Worm (Caenorhabditis elegans) whole organism, L1 larva: Measurements from ENCODE around the gene F31E8.5.

Experiments
- C34B4.2 ChIP-seq: sonication (generic microtip); optimal IDR thresholded peaks from 2 replicates; lab custom pipeline; 2017; ENCODE audit warnings: mild to moderate bottlenecking, missing genetic modification characterization, missing compliant biosample characterization
- aha-1 ChIP-seq: fragments of 150-350 bp; optimal IDR thresholded peaks from 2 replicates; lab custom pipeline; 2014; ENCODE audit warnings: missing biosample characterization, missing genetic modification characterization
- aly-2 ChIP-seq: fragments of 150-350 bp; optimal IDR thresholded peaks from 2 replicates; lab custom pipeline; 2014; ENCODE audit warnings: missing biosample characterization, missing genetic modification characterization
- ama-1 ChIP-seq: fragments of 150-350 bp; optimal IDR thresholded peaks from 2 replicates; lab custom pipeline; 2014
- blmp-1 ChIP-seq: fragments of 150-350 bp; optimal IDR thresholded peaks from 2 replicates; lab custom pipeline; 2014; ENCODE audit warnings: missing biosample characterization, missing genetic modification characterization
- ces-1 ChIP-seq: fragments of 150-350 bp; optimal IDR thresholded peaks from 2 replicates; lab custom pipeline; 2014; ENCODE audit warnings: missing biosample characterization, missing genetic modification reagents, missing genetic modification characterization
- dsc-1 ChIP-seq: sonication (generic microtip); optimal IDR thresholded peaks from 2 replicates; lab custom pipeline; 2016; ENCODE audit warnings: mild to moderate bottlenecking, missing genetic modification characterization, missing compliant biosample characterization
- efl-3 ChIP-seq: fragments of 200-800 bp; sonication (Bioruptor generic); optimal IDR thresholded peaks from 2 replicates; lab custom pipeline; 2018; ENCODE audit warnings: mild to moderate bottlenecking, missing genetic modification characterization, missing compliant biosample characterization
- egl-13 ChIP-seq: sonication (generic microtip); optimal IDR thresholded peaks from 2 replicates; lab custom pipeline; 2016; ENCODE audit warnings: missing genotype, missing genetic modification reagents, missing genetic modification characterization, missing compliant biosample characterization
- egl-27 ChIP-seq, 2 experiments: fragments of 150-350 bp in 1 of 2; sonication (generic microtip); optimal IDR thresholded peaks; 3 replicates each; lab custom pipeline; 2017 to 2018; ENCODE audit warnings: missing biosample characterization in 2 of 2, missing genetic modification characterization in 2 of 2, missing genetic modification reagents in 2 of 2
- fkh-4 ChIP-seq: sonication (generic microtip); optimal IDR thresholded peaks from 2 replicates; lab custom pipeline; 2016; ENCODE audit warnings: missing compliant biosample characterization, missing genetic modification characterization, borderline replicate concordance
- fkh-8 ChIP-seq: sonication (generic microtip); optimal IDR thresholded peaks from 2 replicates; lab custom pipeline; 2016; ENCODE audit warnings: mild to moderate bottlenecking, missing genetic modification characterization, missing compliant biosample characterization
- fos-1 ChIP-seq: fragments of 150-350 bp; optimal IDR thresholded peaks from 2 replicates; lab custom pipeline; 2014; ENCODE audit warnings: missing biosample characterization, missing genetic modification characterization
- irx-1 ChIP-seq: sonication (generic microtip); optimal IDR thresholded peaks from 2 replicates; lab custom pipeline; 2016; ENCODE audit warnings: missing genetic modification characterization, missing compliant biosample characterization
- isw-1 ChIP-seq: fragments of 200-800 bp; sonication (Bioruptor generic); IDR thresholded peaks from 2 replicates; pipeline ENCODE4 v1.3.6; 2022; ENCODE audit warnings: missing genetic modification characterization, missing compliant biosample characterization
- jun-1 ChIP-seq: fragments of 150-350 bp; optimal IDR thresholded peaks from 2 replicates; lab custom pipeline; 2014; ENCODE audit warnings: missing biosample characterization, missing genetic modification reagents, missing genetic modification characterization
- lin-14 ChIP-seq: fragments of 200-800 bp; sonication (Bioruptor generic); optimal IDR thresholded peaks from 2 replicates; lab custom pipeline; 2018; ENCODE audit warnings: mild to moderate bottlenecking, missing genetic modification characterization, moderate library complexity, missing compliant biosample characterization
- lin-15B ChIP-seq: fragments of 150-350 bp; sonication (generic microtip); optimal IDR thresholded peaks from 3 replicates; lab custom pipeline; 2014; ENCODE audit warnings: missing biosample characterization, missing genetic modification characterization
- lir-3 ChIP-seq: sonication (generic microtip); optimal IDR thresholded peaks from 2 replicates; lab custom pipeline; 2016; ENCODE audit warnings: mild to moderate bottlenecking, missing genetic modification characterization, moderate library complexity, missing compliant biosample characterization; ENCODE audit not compliant: poor library complexity
- lsy-2 ChIP-seq, 2 experiments: fragments of 150-350 bp; optimal IDR thresholded peaks; 2 replicates each; lab custom pipeline; 2014; ENCODE audit warnings: missing biosample characterization in 2 of 2, missing genetic modification characterization in 2 of 2
- mab-9 ChIP-seq: fragments of 200-800 bp; sonication (Bioruptor generic); IDR thresholded peaks from 2 replicates; pipeline ENCODE4 v1.3.6; 2022; ENCODE audit warnings: missing genetic modification reagents, missing genetic modification characterization, missing compliant biosample characterization
- mdl-1 ChIP-seq, 2 experiments: fragments of 150-350 bp; optimal IDR thresholded peaks; 2 replicates each; lab custom pipeline; 2014 to 2017; ENCODE audit warnings: missing biosample characterization in 2 of 2, missing genetic modification characterization in 2 of 2, inconsistent platforms in 1 of 2
- mep-1 ChIP-seq: fragments of 150-350 bp; optimal IDR thresholded peaks from 2 replicates; lab custom pipeline; 2014; ENCODE audit warnings: missing biosample characterization, missing genetic modification characterization
- nhr-19 ChIP-seq: fragments of 200-800 bp; sonication (Bioruptor generic); conservative IDR thresholded peaks from 2 replicates; pipeline ENCODE4 v1.3.6; 2022; ENCODE audit warnings: missing genetic modification characterization, missing compliant biosample characterization
- nhr-20 ChIP-seq: sonication (generic microtip); optimal IDR thresholded peaks from 2 replicates; lab custom pipeline; 2016; ENCODE audit warnings: mild to moderate bottlenecking, missing genetic modification characterization, missing compliant biosample characterization
- nhr-237 ChIP-seq: fragments of 150-350 bp; optimal IDR thresholded peaks from 2 replicates; lab custom pipeline; 2014; ENCODE audit warnings: missing biosample characterization, missing genetic modification characterization
- nhr-28 ChIP-seq: fragments of 150-350 bp; optimal IDR thresholded peaks from 2 replicates; lab custom pipeline; 2014; ENCODE audit warnings: missing biosample characterization, missing genetic modification characterization
- nhr-71 ChIP-seq: sonication (generic microtip); optimal IDR thresholded peaks from 2 replicates; lab custom pipeline; 2016; ENCODE audit warnings: mild to moderate bottlenecking, missing genetic modification characterization, moderate library complexity, missing compliant biosample characterization
- nhr-76 ChIP-seq: sonication (generic microtip); optimal IDR thresholded peaks from 2 replicates; lab custom pipeline; 2017; ENCODE audit warnings: missing biosample characterization, missing genetic modification characterization
- nhr-77 ChIP-seq: fragments of 150-350 bp; optimal IDR thresholded peaks from 2 replicates; lab custom pipeline; 2014; ENCODE audit warnings: missing biosample characterization, missing genetic modification characterization
- nhr-84 ChIP-seq: sonication (generic microtip); optimal IDR thresholded peaks from 2 replicates; lab custom pipeline; 2017; ENCODE audit warnings: missing biosample characterization, missing genetic modification characterization
- nhr-85 ChIP-seq: sonication (generic microtip); peaks from one replicate; lab custom pipeline; 2016; ENCODE audit warnings: missing genetic modification characterization, inconsistent platforms, missing compliant biosample characterization
- pag-3 ChIP-seq: sonication (generic microtip); optimal IDR thresholded peaks from 2 replicates; lab custom pipeline; 2017; ENCODE audit warnings: missing genetic modification characterization, mild to moderate bottlenecking, missing compliant biosample characterization, antibody characterized with exemption, borderline replicate concordance; ENCODE audit not compliant: insufficient read depth
- pax-3 ChIP-seq: fragments of 200-800 bp; sonication (Bioruptor generic); optimal IDR thresholded peaks from 2 replicates; lab custom pipeline; 2018; ENCODE audit warnings: mild to moderate bottlenecking, missing genetic modification characterization, moderate library complexity, missing compliant biosample characterization
- pqm-1 ChIP-seq: sonication (generic microtip); optimal IDR thresholded peaks from 3 replicates; lab custom pipeline; 2017; ENCODE audit warnings: missing biosample characterization, missing genetic modification characterization
- rnt-1 ChIP-seq: sonication (generic microtip); optimal IDR thresholded peaks from 2 replicates; lab custom pipeline; 2016; ENCODE audit warnings: mild to moderate bottlenecking, missing genetic modification characterization, moderate library complexity, missing compliant biosample characterization
- skn-1 ChIP-seq: fragments of 150-350 bp; optimal IDR thresholded peaks from 2 replicates; lab custom pipeline; 2014; ENCODE audit warnings: missing biosample characterization, missing genetic modification characterization
- snu-23 ChIP-seq: sonication (generic microtip); optimal IDR thresholded peaks from 2 replicates; lab custom pipeline; 2016; ENCODE audit warnings: missing genetic modification characterization, missing compliant biosample characterization
- sox-4 ChIP-seq: sonication (generic microtip); optimal IDR thresholded peaks from 2 replicates; lab custom pipeline; 2016; ENCODE audit warnings: missing genetic modification characterization, missing compliant biosample characterization
- sptf-1 ChIP-seq: fragments of 150-350 bp; optimal IDR thresholded peaks from 2 replicates; lab custom pipeline; 2014; ENCODE audit warnings: missing biosample characterization, missing genetic modification characterization
- sup-37 ChIP-seq: fragments of 200-800 bp; sonication (Bioruptor generic); optimal IDR thresholded peaks from 2 replicates; lab custom pipeline; 2018; ENCODE audit warnings: mild to moderate bottlenecking, missing genetic modification characterization, missing compliant biosample characterization
- swsn-7 ChIP-seq: sonication (generic microtip); optimal IDR thresholded peaks from 2 replicates; lab custom pipeline; 2016; ENCODE audit warnings: missing genetic modification characterization, missing compliant biosample characterization
- tbx-2 ChIP-seq: sonication (generic microtip); optimal IDR thresholded peaks from 2 replicates; lab custom pipeline; 2016; ENCODE audit warnings: missing genetic modification characterization, missing compliant biosample characterization
- tlp-1 ChIP-seq: fragments of 150-350 bp; optimal IDR thresholded peaks from 2 replicates; lab custom pipeline; 2014; ENCODE audit warnings: missing biosample characterization, missing genetic modification characterization
- unc-130 ChIP-seq: fragments of 150-350 bp; optimal IDR thresholded peaks from 2 replicates; lab custom pipeline; 2017; ENCODE audit warnings: missing biosample characterization, missing genetic modification characterization, inconsistent platforms
- unc-30 ChIP-seq: sonication (generic microtip); optimal IDR thresholded peaks from 2 replicates; lab custom pipeline; 2017; ENCODE audit warnings: missing biosample characterization, missing genetic modification characterization
- unc-98 ChIP-seq: fragments of 200-800 bp; sonication (Bioruptor generic); IDR thresholded peaks from 2 replicates; pipeline ENCODE4 v1.3.6; 2022; ENCODE audit warnings: missing genetic modification characterization, missing compliant biosample characterization
- zag-1 ChIP-seq: fragments of 150-350 bp; optimal IDR thresholded peaks from 2 replicates; lab custom pipeline; 2014; ENCODE audit warnings: missing biosample characterization, missing genetic modification characterization
- zip-4 ChIP-seq: fragments of 200-800 bp; sonication (Bioruptor generic); optimal IDR thresholded peaks from 2 replicates; lab custom pipeline; 2018; ENCODE audit warnings: mild to moderate bottlenecking, missing genetic modification characterization, moderate library complexity, missing compliant biosample characterization
- ztf-11 ChIP-seq, 2 experiments: sonication (generic microtip); optimal IDR thresholded peaks; 2 replicates each; lab custom pipeline; 2016 to 2017; ENCODE audit warnings: missing genetic modification characterization in 2 of 2, missing biosample characterization in 1 of 2, missing compliant biosample characterization in 1 of 2

The F31E8.5 gene

DNA sequence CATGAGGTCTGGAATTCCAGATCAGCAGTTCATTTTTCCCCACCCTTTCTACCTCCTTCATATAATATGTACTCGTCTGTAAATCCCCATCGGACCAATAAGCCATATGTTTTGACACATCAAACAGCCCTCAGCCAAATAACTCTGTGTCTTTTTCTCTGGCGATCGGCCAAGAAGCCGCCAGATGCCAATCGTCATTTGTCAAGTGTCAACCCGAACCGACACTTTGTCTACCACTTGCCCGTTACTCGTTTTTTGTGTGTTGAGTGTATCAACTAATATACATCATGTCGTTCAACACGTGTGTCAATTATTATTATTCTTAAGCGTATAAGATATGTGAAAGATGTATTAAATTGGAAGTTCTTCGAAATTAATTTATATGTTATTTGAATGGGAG is 16.2 kb upstream of the F31E8.5 start:
- no peak for TF ChIP-seq pax-3
- peak; percentile 89 for TF ChIP-seq lin-14 (GFP tag; lab: Kevin White, UChicago)
- no peak for TF ChIP-seq efl-3 (GFP tag; lab: Kevin White, UChicago)
- TF ChIP-seq zag-1 (tag; lab: Kevin White, UChicago) = no peak
- TF ChIP-seq egl-27 (tag; optimal IDR thresholded peaks at IDR 0.05; lab: Kevin White, UChicago) = peak in 1 of 2 experiments; percentile 60
- TF ChIP-seq nhr-20 = peak; percentile 23
- TF ChIP-seq swsn-7 (tag; lab: Kevin White, UChicago) = peak; percentile 22
- TF ChIP-seq irx-1 (tag; lab: Kevin White, UChicago) = peak; percentile 35
- TF ChIP-seq ama-1 = no peak
- peak; percentile 39; the same call in 1 of the 2 replicates for TF ChIP-seq nhr-19 (GFP tag; lab: Robert Waterston, UW)
- no peak for TF ChIP-seq unc-30 (tag; lab: Kevin White, UChicago)
- TF ChIP-seq mep-1 (tag; lab: Kevin White, UChicago) = peak; percentile 40
- no peak for TF ChIP-seq sptf-1 (tag; lab: Kevin White, UChicago)
- TF ChIP-seq nhr-28 (tag; lab: Kevin White, UChicago) = no peak
- no peak for TF ChIP-seq nhr-237 (tag; lab: Kevin White, UChicago)
- peak; percentile 47 for TF ChIP-seq snu-23 (GFP tag; lab: Kevin White, UChicago)
- TF ChIP-seq ztf-11 (tag; optimal IDR thresholded peaks at IDR 0.05; lab: Kevin White, UChicago) = peak in 1 of 2 experiments; percentile 13
- TF ChIP-seq tlp-1 = no peak
- peak; percentile 19 to 45 for TF ChIP-seq lsy-2 (tag; optimal IDR thresholded peaks at IDR 0.05; lab: Kevin White, UChicago)
- peak; percentile 58 for TF ChIP-seq nhr-71
- TF ChIP-seq pqm-1 (tag; lab: Kevin White, UChicago) = no peak
- TF ChIP-seq zip-4 (GFP tag; lab: Kevin White, UChicago) = no peak
- peak; percentile 23 for TF ChIP-seq fkh-4 (tag; lab: Kevin White, UChicago)
- TF ChIP-seq dsc-1 (tag; lab: Kevin White, UChicago) = peak; percentile 92
- peak; percentile 1 for TF ChIP-seq jun-1 (tag; lab: Kevin White, UChicago)
- TF ChIP-seq fos-1 (tag; lab: Kevin White, UChicago) = no peak
- TF ChIP-seq blmp-1 (tag; lab: Kevin White, UChicago) = peak; percentile 29
- no peak for TF ChIP-seq fkh-8
- peak; percentile 71 for TF ChIP-seq rnt-1
- no peak for TF ChIP-seq nhr-77 (tag; lab: Kevin White, UChicago)
- TF ChIP-seq nhr-84 (tag; lab: Kevin White, UChicago) = no peak
- TF ChIP-seq C34B4.2 (tag; lab: Kevin White, UChicago) = no peak
- TF ChIP-seq lir-3 (tag; lab: Kevin White, UChicago) = no peak
- no peak for TF ChIP-seq aly-2 (tag; lab: Kevin White, UChicago)
- TF ChIP-seq pag-3 (tag; lab: Kevin White, UChicago) = no peak
- TF ChIP-seq mdl-1 (tag; optimal IDR thresholded peaks at IDR 0.05; lab: Kevin White, UChicago) = no peak
- TF ChIP-seq ces-1 (GFP tag; lab: Kevin White, UChicago) = no peak
- no peak for TF ChIP-seq nhr-76 (tag; lab: Kevin White, UChicago)
- TF ChIP-seq sox-4 (tag; lab: Kevin White, UChicago) = no peak
- no peak for TF ChIP-seq aha-1 (tag; lab: Kevin White, UChicago)
- TF ChIP-seq egl-13 (tag; lab: Kevin White, UChicago) = no peak
- TF ChIP-seq skn-1 = no peak
- 0 out of 2 replicates have a peak, but pooled peaks have one; percentile 19 for TF ChIP-seq mab-9
- TF ChIP-seq lin-15B = no peak
- peak; percentile 87 for TF ChIP-seq nhr-85
- no peak for TF ChIP-seq sup-37
- no peak for TF ChIP-seq isw-1
- TF ChIP-seq unc-130 (tag; lab: Kevin White, UChicago) = peak; percentile 43
- no peak for TF ChIP-seq unc-98 (GFP tag; lab: Robert Waterston, UW)
- peak; percentile 64 for TF ChIP-seq tbx-2 (tag; lab: Kevin White, UChicago)
- TF ChIP-seq, all 84 proteins: peak for 20
